Fruit fly (Drosophila melanogaster) whole organism, embryonic: Measurements from ENCODE around the gene Tob.

Experiments used
- Antp ChIP-seq: fragments of 200-800 bp; sonication (Bioruptor generic); optimal IDR thresholded peaks from 3 replicates; lab custom pipeline; 2016; ENCODE audit warnings: missing biosample characterization, missing genetic modification characterization
- CG1024 ChIP-seq: fragments of 200-800 bp; sonication (Bioruptor generic); IDR thresholded peaks from 2 replicates; pipeline ENCODE4 v1.3.6; 2022; ENCODE audit warnings: missing biosample characterization, missing genetic modification characterization
- CG10267 ChIP-seq: fragments of 200-800 bp; sonication (Bioruptor generic); optimal IDR thresholded peaks from 2 replicates; lab custom pipeline; 2018; ENCODE audit warnings: missing biosample characterization, mild to moderate bottlenecking, missing genetic modification characterization, moderate library complexity
- CG11696 ChIP-seq: fragments of 200-800 bp; sonication (Bioruptor generic); IDR thresholded peaks from 2 replicates; pipeline ENCODE4 v1.3.6; 2022; ENCODE audit warnings: missing biosample characterization, missing genetic modification characterization
- CG14014 ChIP-seq: fragments of 200-800 bp; sonication (Bioruptor generic); IDR thresholded peaks from 2 replicates; pipeline ENCODE4 v1.3.6; 2022; ENCODE audit warnings: missing biosample characterization, missing genetic modification characterization
- CG1647 ChIP-seq: fragments of 200-800 bp; sonication (Bioruptor generic); optimal IDR thresholded peaks from 3 replicates; lab custom pipeline; 2016; ENCODE audit warnings: missing biosample characterization, missing genetic modification characterization
- CG17829 ChIP-seq: fragments of 200-800 bp; optimal IDR thresholded peaks from 2 replicates; lab custom pipeline; 2019; ENCODE audit warnings: missing biosample characterization, mild to moderate bottlenecking, missing genetic modification characterization, moderate library complexity
- CG1832 ChIP-seq: fragments of 200-800 bp; sonication (Bioruptor generic); optimal IDR thresholded peaks from 2 replicates; lab custom pipeline; 2017; ENCODE audit warnings: missing biosample characterization, mild to moderate bottlenecking, missing genetic modification characterization, inconsistent platforms
- CG2202 ChIP-seq: fragments of 200-800 bp; sonication (Bioruptor generic); optimal IDR thresholded peaks from 2 replicates; lab custom pipeline; 2018; ENCODE audit warnings: missing biosample characterization, mild to moderate bottlenecking, missing genetic modification characterization
- CG4404 ChIP-seq: fragments of 200-800 bp; sonication (Bioruptor generic); IDR thresholded peaks from 2 replicates; pipeline ENCODE4 v1.3.6; 2022; ENCODE audit warnings: missing biosample characterization, missing genetic modification characterization
- CG4730 ChIP-seq: fragments of 200-800 bp; sonication (Bioruptor generic); IDR thresholded peaks from 2 replicates; pipeline ENCODE4 v1.3.6; 2022; ENCODE audit warnings: missing biosample characterization, missing genetic modification characterization
- CG6765 ChIP-seq: fragments of 200-800 bp; sonication (Bioruptor generic); optimal IDR thresholded peaks from 3 replicates; lab custom pipeline; 2017; ENCODE audit warnings: missing biosample characterization, mild to moderate bottlenecking, missing genetic modification characterization
- CG7745 ChIP-seq: fragments of 200-800 bp; sonication (Bioruptor generic); optimal IDR thresholded peaks from 2 replicates; lab custom pipeline; 2018; ENCODE audit warnings: missing biosample characterization, mild to moderate bottlenecking, missing genetic modification characterization, moderate library complexity
- CG9609 ChIP-seq: fragments of 200-800 bp; sonication (Bioruptor generic); optimal IDR thresholded peaks from 3 replicates; lab custom pipeline; 2016; ENCODE audit warnings: missing biosample characterization, missing genetic modification characterization
- CG9932 ChIP-seq: fragments of 200-800 bp; sonication (Bioruptor generic); IDR thresholded peaks from 2 replicates; pipeline ENCODE4 v1.3.6; 2022; ENCODE audit warnings: missing biosample characterization, missing genetic modification characterization
- Chrac-16 ChIP-seq: fragments of 200-800 bp; sonication (Bioruptor generic); optimal IDR thresholded peaks from 3 replicates; lab custom pipeline; 2016; ENCODE audit warnings: missing biosample characterization, missing genetic modification characterization
- Dbx ChIP-seq: fragments of 200-800 bp; sonication (Bioruptor generic); IDR thresholded peaks from 3 replicates; pipeline ENCODE4 v1.3.6; 2022; ENCODE audit warnings: missing biosample characterization, missing genetic modification characterization
- E2f1 ChIP-seq: fragments of 200-800 bp; sonication (Bioruptor generic); IDR thresholded peaks from 2 replicates; pipeline ENCODE4 v1.3.6; 2022; ENCODE audit warnings: missing biosample characterization, missing genetic modification characterization
- Eip74EF ChIP-seq, 2 experiments: fragments of 200-800 bp in 1 of 2; fragments of >200 bp in 1 of 2; sonication (Bioruptor generic) in 1 of 2; optimal IDR thresholded peaks; 2 replicates each; lab custom pipeline; 2017 to 2019; ENCODE audit warnings: missing biosample characterization in 2 of 2, missing genetic modification characterization in 2 of 2, mild to moderate bottlenecking in 1 of 2, moderate library complexity in 1 of 2
- H15 ChIP-seq: fragments of 200-800 bp; sonication (Bioruptor generic); IDR thresholded peaks from 3 replicates; pipeline ENCODE4 v1.3.6; 2022; ENCODE audit warnings: missing biosample characterization, missing genetic modification characterization
- H2.0 ChIP-seq: fragments of 200-800 bp; sonication (Bioruptor generic); IDR thresholded peaks from 2 replicates; pipeline ENCODE4 v1.3.6; 2022; ENCODE audit warnings: missing biosample characterization, missing genetic modification characterization
- Hmr ChIP-seq: fragments of 200-800 bp; sonication (Bioruptor generic); optimal IDR thresholded peaks from 3 replicates; lab custom pipeline; 2017; ENCODE audit warnings: mild to moderate bottlenecking, missing biosample characterization, missing genetic modification reagents, missing genetic modification characterization
- MTF-1 ChIP-seq: fragments of 200-800 bp; sonication (Bioruptor generic); optimal IDR thresholded peaks from 2 replicates; lab custom pipeline; 2018; ENCODE audit warnings: missing biosample characterization, mild to moderate bottlenecking, missing genetic modification characterization, borderline replicate concordance
- Med ChIP-seq: fragments of 200-800 bp; sonication (Bioruptor generic); peaks from one replicate; lab custom pipeline; 2016; ENCODE audit warnings: missing biosample characterization, missing genetic modification characterization, mild to moderate bottlenecking, inconsistent platforms, moderate library complexity
- Myb ChIP-seq: fragments of 200-800 bp; sonication (Bioruptor generic); optimal IDR thresholded peaks from 2 replicates; lab custom pipeline; 2016; ENCODE audit warnings: missing biosample characterization, missing genetic modification characterization
- NC2β ChIP-seq: fragments of 200-800 bp; sonication (Bioruptor generic); optimal IDR thresholded peaks from 2 replicates; lab custom pipeline; 2016; ENCODE audit warnings: missing biosample characterization, missing genetic modification characterization
- NFAT ChIP-seq: fragments of 200-800 bp; sonication (Bioruptor generic); IDR thresholded peaks from 2 replicates; pipeline ENCODE4 v1.3.6; 2022; ENCODE audit warnings: missing biosample characterization, missing genetic modification characterization
- Pdp1 ChIP-seq, 2 experiments: fragments of 200-800 bp; sonication (Bioruptor generic); optimal IDR thresholded peaks; 3 replicates each; lab custom pipeline; 2016; ENCODE audit warnings: missing biosample characterization in 2 of 2, missing genetic modification characterization in 2 of 2, mild to moderate bottlenecking in 1 of 2, moderate library complexity in 1 of 2
- Sox100B ChIP-seq: fragments of 200-800 bp; sonication (Bioruptor generic); optimal IDR thresholded peaks from 3 replicates; lab custom pipeline; 2018; ENCODE audit warnings: missing biosample characterization, mild to moderate bottlenecking, missing genetic modification characterization
- Sox102F ChIP-seq: fragments of 200-800 bp; sonication (Bioruptor generic); optimal IDR thresholded peaks from 2 replicates; lab custom pipeline; 2018; ENCODE audit warnings: missing biosample characterization, mild to moderate bottlenecking, missing genetic modification characterization, moderate library complexity
- Stat92E ChIP-seq, 3 experiments: fragments of >200 bp in 2 of 3; fragments of 200-800 bp in 1 of 3; sonication (Bioruptor generic) in 1 of 3; optimal IDR thresholded peaks; 2 replicates each; lab custom pipeline; 2017 to 2019; ENCODE audit warnings: missing biosample characterization in 3 of 3, missing genetic modification characterization in 3 of 3, mild to moderate bottlenecking in 1 of 3, moderate library complexity in 1 of 3
- ab ChIP-seq: fragments of 200-800 bp; sonication (Bioruptor generic); optimal IDR thresholded peaks from 2 replicates; lab custom pipeline; 2016; ENCODE audit warnings: missing biosample characterization, missing genetic modification characterization
- chif ChIP-seq, 2 experiments: fragments of 200-800 bp; sonication (Bioruptor generic); optimal IDR thresholded peaks; 3 replicates each; lab custom pipeline; 2016; ENCODE audit warnings: missing biosample characterization in 2 of 2, missing genetic modification characterization in 2 of 2
- dpn ChIP-seq, 2 experiments: fragments of 200-800 bp; sonication (Bioruptor generic); optimal IDR thresholded peaks; 3 replicates each; lab custom pipeline; 2016; ENCODE audit warnings: missing biosample characterization in 2 of 2, missing genetic modification characterization in 2 of 2
- exex ChIP-seq: fragments of 200-800 bp; sonication (Bioruptor generic); optimal IDR thresholded peaks from 4 replicates; lab custom pipeline; 2018; ENCODE audit warnings: missing biosample characterization, mild to moderate bottlenecking, missing genetic modification characterization, moderate library complexity
- ftz-f1 ChIP-seq: fragments of 200-800 bp; sonication (Bioruptor generic); optimal IDR thresholded peaks from 2 replicates; lab custom pipeline; 2016; ENCODE audit warnings: missing biosample characterization, missing genetic modification characterization
- grau ChIP-seq: fragments of 200-800 bp; optimal IDR thresholded peaks from 3 replicates; lab custom pipeline; 2019; ENCODE audit warnings: missing biosample characterization, mild to moderate bottlenecking, missing genetic modification characterization, moderate library complexity
- ind ChIP-seq: fragments of 200-800 bp; sonication (Bioruptor generic); optimal IDR thresholded peaks from 3 replicates; lab custom pipeline; 2016; ENCODE audit warnings: missing biosample characterization, missing genetic modification characterization
- insv ChIP-seq, 2 experiments: fragments of 200-800 bp; sonication (Bioruptor generic); optimal IDR thresholded peaks; 3 replicates each; lab custom pipeline; 2016 to 2018; ENCODE audit warnings: missing biosample characterization in 2 of 2, missing genetic modification characterization in 2 of 2
- lmd ChIP-seq: fragments of 200-800 bp; sonication (Bioruptor generic); IDR thresholded peaks from 2 replicates; pipeline ENCODE4 v1.3.6; 2022; ENCODE audit warnings: missing biosample characterization, missing genetic modification characterization
- mld ChIP-seq: fragments of 200-800 bp; sonication (Bioruptor generic); IDR thresholded peaks from 3 replicates; pipeline ENCODE4 v1.3.6; 2022; ENCODE audit warnings: missing biosample characterization, missing genetic modification characterization; ENCODE audit not compliant: partially characterized antibody
- odd ChIP-seq: fragments of 200-800 bp; sonication (Bioruptor generic); optimal IDR thresholded peaks from 2 replicates; lab custom pipeline; 2017; ENCODE audit warnings: missing biosample characterization, mild to moderate bottlenecking, missing genetic modification characterization
- p53 ChIP-seq: fragments of 200-800 bp; sonication (Bioruptor generic); optimal IDR thresholded peaks from 2 replicates; lab custom pipeline; 2016; ENCODE audit warnings: missing biosample characterization, missing genetic modification characterization
- pho ChIP-seq: fragments of 200-800 bp; sonication (Bioruptor generic); optimal IDR thresholded peaks from 2 replicates; lab custom pipeline; 2016; ENCODE audit warnings: missing biosample characterization, missing genetic modification characterization
- pnt ChIP-seq: fragments of 200-800 bp; sonication (Bioruptor generic); optimal IDR thresholded peaks from 3 replicates; lab custom pipeline; 2016; ENCODE audit warnings: missing biosample characterization, missing genetic modification characterization
- shn ChIP-seq: fragments of 200-800 bp; sonication (Bioruptor generic); optimal IDR thresholded peaks from 3 replicates; lab custom pipeline; 2016; ENCODE audit warnings: missing biosample characterization, missing genetic modification characterization
- slbo ChIP-seq: fragments of 200-800 bp; sonication (Bioruptor generic); IDR thresholded peaks from 2 replicates; pipeline ENCODE4 v1.3.6; 2022; ENCODE audit warnings: missing biosample characterization, missing genetic modification characterization
- slp2 ChIP-seq: fragments of 200-800 bp; sonication (Bioruptor generic); optimal IDR thresholded peaks from 2 replicates; lab custom pipeline; 2016; ENCODE audit warnings: missing biosample characterization, missing genetic modification characterization
- zfh1 ChIP-seq: fragments of 200-800 bp; sonication (Bioruptor generic); IDR thresholded peaks from 3 replicates; pipeline ENCODE4 v1.3.6; 2022; ENCODE audit warnings: missing biosample characterization, missing genetic modification characterization

Tob gene

DNA sequence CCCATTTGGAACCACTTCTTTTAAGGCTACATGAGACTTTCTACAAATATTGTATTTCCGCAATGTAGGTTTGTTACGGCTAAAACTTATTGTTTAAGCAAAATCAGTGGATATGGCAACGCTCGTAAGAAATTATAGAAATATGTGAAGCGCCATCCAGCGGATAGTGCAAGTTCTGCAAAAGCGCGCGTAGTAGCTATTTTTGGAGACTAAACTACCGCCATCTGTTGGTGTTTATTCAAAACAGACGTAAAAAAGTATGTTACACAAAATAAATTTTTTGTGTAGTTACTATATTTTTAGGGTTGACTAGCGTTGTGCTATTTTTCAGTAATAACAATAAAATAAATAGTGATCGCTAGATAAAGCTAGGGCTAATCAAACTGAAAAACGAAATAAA lies 14.4 kb upstream of the Tob start (continued):
- peak; percentile 0 to 19 for TF ChIP-seq chif (GFP tag; optimal IDR thresholded peaks at IDR 0.05; lab: Kevin White, UChicago)
- TF ChIP-seq CG11696 (GFP tag; lab: Robert Waterston, UW): 0 out of 2 replicates have a peak, but pooled peaks have one; percentile 19
- 0 out of 2 replicates have a peak, but pooled peaks have one; percentile 27 for TF ChIP-seq CG4730 (GFP tag; lab: Robert Waterston, UW)
- no peak for TF ChIP-seq Myb (GFP tag; lab: Kevin White, UChicago)
- TF ChIP-seq ab (GFP tag; lab: Kevin White, UChicago): no peak
- TF ChIP-seq H15 (GFP tag; lab: Robert Waterston, UW): peak; percentile 39; the same call in 1 of the 3 replicates
- peak; percentile 68 for TF ChIP-seq pnt (GFP tag; lab: Kevin White, UChicago)
- peak; percentile 95 for TF ChIP-seq Med
- TF ChIP-seq CG9932: peak; percentile 56
- TF ChIP-seq CG1832 (GFP tag; lab: Kevin White, UChicago): no peak
- TF ChIP-seq slbo (GFP tag; lab: Robert Waterston, UW): peak; percentile 69
- peak; percentile 36 for TF ChIP-seq MTF-1
- TF ChIP-seq exex (tag; lab: Kevin White, UChicago): peak; percentile 33
- no peak for TF ChIP-seq pho (GFP tag; lab: Kevin White, UChicago)
- TF ChIP-seq Antp (GFP tag; lab: Kevin White, UChicago): peak; percentile 73
- no peak for TF ChIP-seq CG1647 (GFP tag; lab: Kevin White, UChicago)
- TF ChIP-seq Dbx: 0 out of 3 replicates have a peak, but pooled peaks have one; percentile 28
- TF ChIP-seq CG6765: no peak
- TF ChIP-seq Pdp1 (GFP tag; optimal IDR thresholded peaks at IDR 0.05; lab: Kevin White, UChicago): peak; percentile 54 to 62
- peak; percentile 38; the same call in 1 of the 2 replicates for TF ChIP-seq H2.0 (GFP tag; lab: Robert Waterston, UW)
- TF ChIP-seq p53 (GFP tag; lab: Kevin White, UChicago): peak; percentile 53
- TF ChIP-seq lmd (GFP tag; lab: Robert Waterston, UW): peak; percentile 34; the same call in 1 of the 2 replicates
- TF ChIP-seq ind (GFP tag; lab: Kevin White, UChicago): peak; percentile 12
- TF ChIP-seq Sox100B (GFP tag; lab: Kevin White, UChicago): no peak
- peak; percentile 30 for TF ChIP-seq Sox102F
- TF ChIP-seq dpn (GFP tag; optimal IDR thresholded peaks at IDR 0.05; lab: Kevin White, UChicago): peak; percentile 19 to 61
- TF ChIP-seq CG14014 (GFP tag; lab: Robert Waterston, UW): peak; percentile 21; the same call in 1 of the 2 replicates
- no peak; the same call in 1 of the 2 replicates for TF ChIP-seq E2f1 (GFP tag; lab: Robert Waterston, UW)
- peak; percentile 54; the same call in 1 of the 3 replicates for TF ChIP-seq zfh1 (GFP tag; lab: Robert Waterston, UW)
- no peak for TF ChIP-seq CG10267 (tag; lab: Kevin White, UChicago)
- TF ChIP-seq NFAT: peak; percentile 83
- no peak for TF ChIP-seq Stat92E (GFP tag; optimal IDR thresholded peaks at IDR 0.05; lab: Kevin White, UChicago)
- TF ChIP-seq CG2202: no peak
- peak in 1 of 2 experiments; percentile 29 for TF ChIP-seq insv (GFP tag; optimal IDR thresholded peaks at IDR 0.05; lab: Kevin White, UChicago)
- no peak for TF ChIP-seq CG7745 (tag; lab: Kevin White, UChicago)
- TF ChIP-seq ftz-f1 (GFP tag; lab: Kevin White, UChicago): no peak
- TF ChIP-seq CG9609 (GFP tag; lab: Kevin White, UChicago): no peak
- peak; percentile 14 for TF ChIP-seq Hmr (GFP tag; lab: Kevin White, UChicago)
- no peak for TF ChIP-seq odd (GFP tag; lab: Kevin White, UChicago)
- peak; percentile 45; the same call in 1 of the 2 replicates for TF ChIP-seq CG1024 (GFP tag; lab: Robert Waterston, UW)
- TF ChIP-seq mld (GFP tag; lab: Robert Waterston, UW): no peak
- TF ChIP-seq CG4404 (GFP tag; lab: Robert Waterston, UW): peak; percentile 19; the same call in 1 of the 2 replicates
- peak; percentile 33 for TF ChIP-seq NC2β
- TF ChIP-seq grau: peak; percentile 10
- peak; percentile 0 for TF ChIP-seq Chrac-16 (GFP tag; lab: Kevin White, UChicago)
- peak; percentile 48 for TF ChIP-seq CG17829 (tag; lab: Kevin White, UChicago)
- TF ChIP-seq shn: peak; percentile 6
- TF ChIP-seq slp2 (GFP tag; lab: Kevin White, UChicago): peak; percentile 53
- no peak for TF ChIP-seq Eip74EF (GFP tag; optimal IDR thresholded peaks at IDR 0.05; lab: Kevin White, UChicago)
